Worm (Caenorhabditis elegans) whole organism, L2 larva: ENCODE measurements around the gene K01A6.5.

ENCODE experiments used
- aly-2 ChIP-seq: fragments of 150-350 bp; optimal IDR thresholded peaks from 2 replicates; lab custom pipeline; 2014; ENCODE audit warnings: missing biosample characterization, missing genetic modification characterization
- lsy-2 ChIP-seq, 2 experiments: fragments of 150-350 bp in 1 of 2; sonication (generic microtip) in 1 of 2; optimal IDR thresholded peaks; 2 replicates each; lab custom pipeline; 2014 to 2017; ENCODE audit warnings: missing biosample characterization in 2 of 2, missing genetic modification characterization in 2 of 2
- nhr-11 ChIP-seq: fragments of 150-350 bp; optimal IDR thresholded peaks from 2 replicates; lab custom pipeline; 2014; ENCODE audit warnings: missing biosample characterization, missing genetic modification characterization

DNA sequence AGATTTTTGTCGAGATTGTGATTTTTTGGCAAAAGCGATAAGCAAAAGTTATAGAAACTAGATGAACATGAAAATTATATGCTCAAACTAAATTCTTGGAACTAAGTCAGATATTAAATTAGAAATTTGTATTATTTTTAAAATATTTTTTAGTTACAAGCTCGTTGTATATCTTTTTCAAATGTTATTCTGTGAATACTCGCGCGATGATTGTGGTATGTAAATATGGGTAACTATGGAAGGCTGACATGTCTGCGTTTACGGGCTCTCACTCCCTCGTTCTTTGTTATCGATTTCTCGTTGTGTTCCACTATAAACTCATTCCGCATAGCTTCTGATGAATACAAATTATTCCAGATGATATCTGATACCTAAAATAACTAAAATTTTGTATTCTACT is 48.4 kb upstream of the K01A6.5 start, which contains the start of gene ZK792.7:
- TF ChIP-seq nhr-11 (tag; lab: Kevin White, UChicago): no peak
- no peak for TF ChIP-seq aly-2 (tag; lab: Kevin White, UChicago)
- no peak for TF ChIP-seq lsy-2 (tag; optimal IDR thresholded peaks at IDR 0.05; lab: Kevin White, UChicago)
